Worm (Caenorhabditis elegans): ENCODE data around the gene B0334.20.

DNA sequence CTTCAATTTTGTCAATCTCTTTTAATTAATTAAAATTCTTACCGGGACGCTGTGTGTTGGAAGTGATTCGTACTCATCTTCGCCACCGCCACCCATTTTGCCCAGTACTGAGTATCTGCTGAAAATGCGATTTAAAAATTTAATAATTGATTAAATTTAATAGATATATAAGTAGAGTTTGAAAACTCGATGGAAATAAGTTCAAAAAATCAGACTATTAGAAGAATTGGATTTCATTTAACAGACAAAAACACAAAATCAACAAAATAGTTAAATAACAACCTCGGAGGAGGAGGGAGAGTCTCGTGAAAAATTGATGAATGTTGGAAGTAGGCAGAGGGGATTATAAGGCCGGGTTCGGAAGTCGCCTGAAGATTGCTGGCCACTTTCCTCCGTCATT, 28.3 kb downstream of the B0334.20 start, which contains the start of gene mfn-1:
- no peak for TF ChIP-seq ama-1 (optimal IDR thresholded peaks at IDR 0.05)
- no peak for TF ChIP-seq tbx-2 (tag; optimal IDR thresholded peaks at IDR 0.05)
- no peak for TF ChIP-seq T23F11.4 (GFP tag; optimal IDR thresholded peaks at IDR 0.05)
- TF ChIP-seq ets-4 (tag; optimal IDR thresholded peaks at IDR 0.05) = no peak
- TF ChIP-seq elt-2 (tag; optimal IDR thresholded peaks at IDR 0.05) = no peak
- no peak for TF ChIP-seq fkh-10 (GFP tag; optimal IDR thresholded peaks at IDR 0.05)
